Worm (Caenorhabditis elegans) whole organism, L1 larva: ENCODE measurements around the gene srz-75.

Experiments used
- aly-2 ChIP-seq: fragments of 150-350 bp; optimal IDR thresholded peaks from 2 replicates; lab custom pipeline; 2014; ENCODE audit warnings: missing biosample characterization, missing genetic modification characterization
- isw-1 ChIP-seq: fragments of 200-800 bp; sonication (Bioruptor generic); IDR thresholded peaks from 2 replicates; pipeline ENCODE4 v1.3.6; 2022; ENCODE audit warnings: missing genetic modification characterization, missing compliant biosample characterization
- lin-13 ChIP-seq: fragments of 150-350 bp; optimal IDR thresholded peaks from 2 replicates; lab custom pipeline; 2014; ENCODE audit warnings: missing biosample characterization, missing genetic modification reagents, missing genetic modification characterization
- lin-39 ChIP-seq: fragments of 150-350 bp; optimal IDR thresholded peaks from 2 replicates; lab custom pipeline; 2014; ENCODE audit warnings: missing biosample characterization, missing genetic modification reagents, missing genetic modification characterization
- unc-62 ChIP-seq: fragments of 150-350 bp; optimal IDR thresholded peaks from 2 replicates; lab custom pipeline; 2014; ENCODE audit warnings: missing biosample characterization, missing genetic modification reagents, missing genetic modification characterization

DNA sequence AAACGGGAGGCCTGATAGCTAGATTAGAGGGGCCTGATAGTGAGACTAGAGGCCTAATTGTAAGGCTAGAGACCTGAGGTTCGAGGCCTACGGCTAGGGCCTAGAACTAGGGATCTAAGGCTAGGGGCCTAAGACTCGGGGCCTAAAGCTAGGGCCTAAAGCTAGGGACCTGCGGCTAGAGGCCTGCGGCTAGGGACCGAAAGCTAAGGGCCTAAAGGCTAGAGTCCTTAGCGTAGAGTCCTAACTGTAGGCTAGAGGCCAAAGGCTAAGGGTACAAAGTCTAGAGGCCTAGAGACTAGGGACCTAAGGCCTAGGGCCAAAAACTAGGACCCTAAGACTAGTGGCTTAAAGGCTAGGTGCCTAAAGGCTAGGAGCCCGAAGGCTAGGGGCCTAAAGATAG, 42.5 kb upstream of the srz-75 start:
- TF ChIP-seq lin-13 (GFP tag; lab: Kevin White, UChicago), result no peak
- no peak for TF ChIP-seq unc-62
- no peak for TF ChIP-seq aly-2 (tag; lab: Kevin White, UChicago)
- no peak for TF ChIP-seq lin-39 (tag; lab: Kevin White, UChicago)
- TF ChIP-seq isw-1, result no peak
